Worm (Caenorhabditis elegans) whole organism, mixed stage, embryonic: ENCODE data around the gene T16G1.4.

Experiments used
- bed-3 ChIP-seq: fragments of 200-800 bp; sonication (Bioruptor generic); optimal IDR thresholded peaks from 3 replicates; lab custom pipeline; 2018; ENCODE audit warnings: mild to moderate bottlenecking, missing genetic modification characterization, moderate library complexity, missing compliant biosample characterization
- ceh-39 ChIP-seq: fragments of 150-350 bp; optimal IDR thresholded peaks from 2 replicates; lab custom pipeline; 2014; ENCODE audit warnings: missing biosample characterization, missing genetic modification characterization
- ceh-83 ChIP-seq: fragments of 200-800 bp; sonication (Bioruptor generic); optimal IDR thresholded peaks from 2 replicates; lab custom pipeline; 2018; ENCODE audit warnings: mild to moderate bottlenecking, missing genetic modification characterization, missing compliant biosample characterization
- ces-1 ChIP-seq: fragments of 150-350 bp; optimal IDR thresholded peaks from 2 replicates; lab custom pipeline; 2014; ENCODE audit warnings: missing biosample characterization, missing genetic modification reagents, missing genetic modification characterization
- cnd-1 ChIP-seq: fragments of 200-800 bp; sonication (Bioruptor generic); optimal IDR thresholded peaks from 2 replicates; lab custom pipeline; 2018; ENCODE audit warnings: mild to moderate bottlenecking, missing genetic modification characterization, missing compliant biosample characterization
- drap-1 ChIP-seq: fragments of 200-800 bp; sonication (Bioruptor generic); optimal IDR thresholded peaks from 3 replicates; lab custom pipeline; 2018; ENCODE audit warnings: mild to moderate bottlenecking, missing genetic modification characterization, missing compliant biosample characterization
- elt-1 ChIP-seq: sonication (generic microtip); optimal IDR thresholded peaks from 2 replicates; lab custom pipeline; 2017; ENCODE audit warnings: missing genetic modification characterization, mild to moderate bottlenecking, missing compliant biosample characterization, antibody characterized with exemption, moderate library complexity, borderline replicate concordance; ENCODE audit not compliant: insufficient read depth
- ham-2 ChIP-seq: fragments of 200-800 bp; sonication (Bioruptor generic); optimal IDR thresholded peaks from 2 replicates; lab custom pipeline; 2018; ENCODE audit warnings: mild to moderate bottlenecking, missing genetic modification characterization, missing compliant biosample characterization
- hlh-1 ChIP-seq: fragments of 150-350 bp; optimal IDR thresholded peaks from 2 replicates; lab custom pipeline; 2014; ENCODE audit warnings: missing biosample characterization, missing genetic modification reagents, missing genetic modification characterization
- lin-13 ChIP-seq: fragments of 150-350 bp; optimal IDR thresholded peaks from 2 replicates; lab custom pipeline; 2014; ENCODE audit warnings: missing biosample characterization, missing genetic modification characterization
- lin-32 ChIP-seq: fragments of 200-800 bp; sonication (Bioruptor generic); optimal IDR thresholded peaks from 2 replicates; lab custom pipeline; 2018; ENCODE audit warnings: mild to moderate bottlenecking, missing genetic modification characterization, missing compliant biosample characterization
- mls-2 ChIP-seq: sonication (generic microtip); optimal IDR thresholded peaks from 2 replicates; lab custom pipeline; 2016; ENCODE audit warnings: mild to moderate bottlenecking, missing genetic modification characterization, moderate library complexity, missing compliant biosample characterization
- nhr-12 ChIP-seq: fragments of 150-350 bp; optimal IDR thresholded peaks from 2 replicates; lab custom pipeline; 2014; ENCODE audit warnings: missing biosample characterization, missing genetic modification characterization
- nhr-237 ChIP-seq: fragments of 150-350 bp; optimal IDR thresholded peaks from 2 replicates; lab custom pipeline; 2014; ENCODE audit warnings: missing biosample characterization, missing genetic modification characterization
- sem-2 ChIP-seq: fragments of 200-800 bp; sonication (Bioruptor generic); optimal IDR thresholded peaks from 2 replicates; lab custom pipeline; 2018; ENCODE audit warnings: mild to moderate bottlenecking, missing genetic modification characterization, missing compliant biosample characterization
- snpc-4 ChIP-seq: fragments of 150-350 bp; optimal IDR thresholded peaks from 2 replicates; lab custom pipeline; 2014; ENCODE audit warnings: missing biosample characterization, missing genetic modification characterization
- unc-62 ChIP-seq: fragments of 150-350 bp; optimal IDR thresholded peaks from 2 replicates; lab custom pipeline; 2014; ENCODE audit warnings: missing biosample characterization, missing genetic modification reagents, missing genetic modification characterization
- ztf-11 ChIP-seq: fragments of 150-350 bp; optimal IDR thresholded peaks from 2 replicates; lab custom pipeline; 2014; ENCODE audit warnings: missing biosample characterization, missing genetic modification characterization

The T16G1.4 gene

DNA sequence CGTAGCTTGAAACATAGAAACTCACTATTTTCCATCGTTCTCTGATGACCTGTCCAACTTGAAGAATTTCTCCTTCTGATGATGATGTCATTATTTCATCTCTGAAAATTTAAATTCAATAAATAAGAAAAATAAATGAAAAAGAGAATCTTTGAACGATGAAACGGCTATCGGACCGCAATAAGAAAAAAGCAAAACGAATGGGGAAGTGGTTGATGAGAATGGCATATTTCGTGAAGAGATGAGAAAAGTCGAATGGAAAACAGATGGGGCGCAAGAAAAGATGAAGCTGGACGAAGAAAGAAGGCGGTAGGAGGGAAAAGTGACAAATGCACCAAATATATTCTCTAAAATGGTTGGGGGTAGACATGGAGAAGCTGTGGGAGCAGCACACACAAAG is 45.9 kb downstream of the T16G1.4 start, which contains the start of gene ttbk-7:
ttbk-7 (minus strand) TSS at position 101 of the 400 bp plus-strand sequence.
- TF ChIP-seq ces-1 (GFP tag; lab: Kevin White, UChicago) (no peak), ham-2 (GFP tag; lab: Kevin White, UChicago) (no peak), bed-3 (no peak), cnd-1 (tag; lab: Kevin White, UChicago) (no peak), snpc-4 (tag; lab: Kevin White, UChicago) (no peak), elt-1 (tag; lab: Kevin White, UChicago) (no peak), unc-62 (no peak), lin-13 (tag; lab: Kevin White, UChicago) (no peak), lin-32 (no peak), nhr-237 (tag; lab: Kevin White, UChicago) (no peak), mls-2 (tag; lab: Kevin White, UChicago) (no peak), ztf-11 (no peak), hlh-1 (tag; lab: Kevin White, UChicago) (no peak), drap-1 (GFP tag; lab: Kevin White, UChicago) (no peak), nhr-12 (tag; lab: Kevin White, UChicago) (no peak), ceh-83 (GFP tag; lab: Kevin White, UChicago) (no peak), ceh-39 (no peak), sem-2 (no peak)
